Fruit fly (Drosophila melanogaster) whole organism, prepupa: Measurements from ENCODE around the gene CG43057.

Experiments
- Blimp-1 ChIP-seq: fragments of 200-800 bp; sonication (Bioruptor generic); optimal IDR thresholded peaks from 3 replicates; lab custom pipeline; 2017; ENCODE audit warnings: missing biosample characterization, missing genetic modification characterization, mild to moderate bottlenecking, moderate library complexity, missing genetic modification reagents
- CG11762 ChIP-seq: fragments of 200-800 bp; sonication (Bioruptor generic); optimal IDR thresholded peaks from 3 replicates; lab custom pipeline; 2016; ENCODE audit warnings: missing biosample characterization, missing genetic modification characterization; ENCODE audit not compliant: insufficient read depth
- CG11902 ChIP-seq: fragments of 200-800 bp; sonication (Bioruptor generic); optimal IDR thresholded peaks from 3 replicates; lab custom pipeline; 2016; ENCODE audit warnings: missing biosample characterization, missing genetic modification characterization
- CG15336 ChIP-seq: fragments of 200-800 bp; sonication (Bioruptor generic); IDR thresholded peaks from 2 replicates; pipeline ENCODE4 v1.3.6; 2022; ENCODE audit warnings: missing biosample characterization, missing genetic modification characterization
- CG1621 ChIP-seq: fragments of 200-800 bp; sonication (Bioruptor generic); optimal IDR thresholded peaks from 3 replicates; lab custom pipeline; 2018; ENCODE audit warnings: missing biosample characterization, mild to moderate bottlenecking, missing genetic modification characterization
- CG16779 ChIP-seq: fragments of 200-800 bp; sonication (Bioruptor generic); optimal IDR thresholded peaks from 3 replicates; lab custom pipeline; 2017; ENCODE audit warnings: missing biosample characterization, mild to moderate bottlenecking, missing genetic modification characterization
- CG3032 ChIP-seq: fragments of 200-800 bp; optimal IDR thresholded peaks from 2 replicates; lab custom pipeline; 2019; ENCODE audit warnings: missing biosample characterization, mild to moderate bottlenecking, missing genetic modification characterization, moderate library complexity
- CG32006 ChIP-seq: fragments of 200-800 bp; sonication (Bioruptor generic); optimal IDR thresholded peaks from 3 replicates; lab custom pipeline; 2017; ENCODE audit warnings: missing biosample characterization, mild to moderate bottlenecking, missing genetic modification characterization
- CG3919 ChIP-seq: fragments of 200-800 bp; sonication (Bioruptor generic); optimal IDR thresholded peaks from 3 replicates; lab custom pipeline; 2016; ENCODE audit warnings: missing biosample characterization, missing genetic modification characterization
- CG4318 ChIP-seq: fragments of 200-800 bp; sonication (Bioruptor generic); optimal IDR thresholded peaks from 3 replicates; lab custom pipeline; 2017; ENCODE audit warnings: missing biosample characterization, mild to moderate bottlenecking, missing genetic modification characterization
- CG6163 ChIP-seq: fragments of 200-800 bp; sonication (Bioruptor generic); IDR thresholded peaks from 3 replicates; pipeline ENCODE4 v1.3.6; 2022; ENCODE audit warnings: missing biosample characterization, missing genetic modification characterization
- CG6276 ChIP-seq: fragments of 200-800 bp; sonication (Bioruptor generic); optimal IDR thresholded peaks from 2 replicates; lab custom pipeline; 2017; ENCODE audit warnings: missing biosample characterization, mild to moderate bottlenecking, missing genetic modification characterization
- CG6792 ChIP-seq: fragments of 200-800 bp; sonication (Bioruptor generic); optimal IDR thresholded peaks from 3 replicates; lab custom pipeline; 2016; ENCODE audit warnings: missing biosample characterization, missing genetic modification characterization
- CG6808 ChIP-seq: fragments of 200-800 bp; sonication (Bioruptor generic); optimal IDR thresholded peaks from 3 replicates; lab custom pipeline; 2017; ENCODE audit warnings: missing biosample characterization, missing genetic modification characterization, mild to moderate bottlenecking, moderate library complexity, missing genetic modification reagents
- CG6854 ChIP-seq: fragments of 200-800 bp; sonication (Bioruptor generic); optimal IDR thresholded peaks from 2 replicates; lab custom pipeline; 2017; ENCODE audit warnings: missing biosample characterization, mild to moderate bottlenecking, missing genetic modification characterization
- CG7368 ChIP-seq: fragments of 200-800 bp; sonication (Bioruptor generic); optimal IDR thresholded peaks from 3 replicates; lab custom pipeline; 2016; ENCODE audit warnings: missing biosample characterization, missing genetic modification characterization
- CG8119 ChIP-seq: fragments of 200-800 bp; sonication (Bioruptor generic); IDR thresholded peaks from 3 replicates; pipeline ENCODE4 v1.3.6; 2022; ENCODE audit warnings: missing biosample characterization, missing genetic modification characterization
- CG9139 ChIP-seq: fragments of 200-800 bp; sonication (Bioruptor generic); optimal IDR thresholded peaks from 3 replicates; lab custom pipeline; 2017; ENCODE audit warnings: missing biosample characterization, mild to moderate bottlenecking, missing genetic modification characterization
- Eip78C ChIP-seq: fragments of 200-800 bp; sonication (Bioruptor generic); peaks from one replicate; lab custom pipeline; 2016; ENCODE audit warnings: missing biosample characterization, missing genetic modification characterization
- Ets21C ChIP-seq: fragments of 200-800 bp; sonication (Bioruptor generic); optimal IDR thresholded peaks from 3 replicates; lab custom pipeline; 2016; ENCODE audit warnings: missing biosample characterization, missing genetic modification characterization
- Ets96B ChIP-seq: fragments of 200-800 bp; optimal IDR thresholded peaks from 2 replicates; lab custom pipeline; 2019; ENCODE audit warnings: missing biosample characterization, mild to moderate bottlenecking, missing genetic modification characterization, moderate library complexity
- Hr39 ChIP-seq: fragments of 200-800 bp; sonication (Bioruptor generic); optimal IDR thresholded peaks from 2 replicates; lab custom pipeline; 2016; ENCODE audit warnings: missing biosample characterization, missing genetic modification characterization
- Hr4 ChIP-seq: fragments of 200-800 bp; sonication (Bioruptor generic); optimal IDR thresholded peaks from 3 replicates; lab custom pipeline; 2016; ENCODE audit warnings: missing biosample characterization, missing genetic modification characterization
- Lpt ChIP-seq: fragments of 200-800 bp; sonication (Bioruptor generic); optimal IDR thresholded peaks from 3 replicates; lab custom pipeline; 2016; ENCODE audit warnings: missing biosample characterization, missing genetic modification characterization
- Met ChIP-seq: fragments of 200-800 bp; sonication (Bioruptor generic); optimal IDR thresholded peaks from 3 replicates; lab custom pipeline; 2016; ENCODE audit warnings: missing biosample characterization, missing genetic modification characterization
- OdsH ChIP-seq: fragments of 200-800 bp; sonication (Bioruptor generic); optimal IDR thresholded peaks from 3 replicates; lab custom pipeline; 2016; ENCODE audit warnings: missing biosample characterization, missing genetic modification characterization
- Smox ChIP-seq: fragments of 200-800 bp; sonication (Bioruptor generic); optimal IDR thresholded peaks from 3 replicates; lab custom pipeline; 2016; ENCODE audit warnings: missing biosample characterization, missing genetic modification characterization
- Sox102F ChIP-seq: fragments of 200-800 bp; sonication (Bioruptor generic); optimal IDR thresholded peaks from 2 replicates; lab custom pipeline; 2016; ENCODE audit warnings: missing biosample characterization, mild to moderate bottlenecking, missing genetic modification characterization
- Sox15 ChIP-seq: fragments of 200-800 bp; sonication (Bioruptor generic); optimal IDR thresholded peaks from 3 replicates; lab custom pipeline; 2016; ENCODE audit warnings: missing biosample characterization, missing genetic modification characterization
- achi ChIP-seq: fragments of 200-800 bp; sonication (Bioruptor generic); optimal IDR thresholded peaks from 3 replicates; lab custom pipeline; 2016; ENCODE audit warnings: missing biosample characterization, missing genetic modification characterization
- acj6 ChIP-seq: fragments of 200-800 bp; sonication (Bioruptor generic); optimal IDR thresholded peaks from 3 replicates; lab custom pipeline; 2016; ENCODE audit warnings: missing biosample characterization, missing genetic modification characterization
- cyc ChIP-seq: fragments of 200-800 bp; sonication (Bioruptor generic); optimal IDR thresholded peaks from 3 replicates; lab custom pipeline; 2016; ENCODE audit warnings: missing biosample characterization, missing genetic modification characterization
- eg ChIP-seq: fragments of 200-800 bp; sonication (Bioruptor generic); IDR thresholded peaks from 3 replicates; pipeline ENCODE4 v1.3.6; 2022; ENCODE audit warnings: missing biosample characterization, missing genetic modification characterization
- fd59A ChIP-seq: fragments of 200-800 bp; sonication (Bioruptor generic); optimal IDR thresholded peaks from 2 replicates; lab custom pipeline; 2017; ENCODE audit warnings: missing biosample characterization, mild to moderate bottlenecking, missing genetic modification characterization, missing genetic modification reagents
- fd85E ChIP-seq: fragments of 200-800 bp; sonication (Bioruptor generic); optimal IDR thresholded peaks from 3 replicates; lab custom pipeline; 2016; ENCODE audit warnings: missing biosample characterization, missing genetic modification characterization
- fkh ChIP-seq: fragments of 200-800 bp; sonication (Bioruptor generic); optimal IDR thresholded peaks from 3 replicates; lab custom pipeline; 2017; ENCODE audit warnings: missing biosample characterization, mild to moderate bottlenecking, missing genetic modification characterization, moderate library complexity
- lz ChIP-seq: fragments of 200-800 bp; sonication (Bioruptor generic); optimal IDR thresholded peaks from 3 replicates; lab custom pipeline; 2016; ENCODE audit warnings: missing biosample characterization, missing genetic modification characterization
- pdm3 ChIP-seq: fragments of 200-800 bp; sonication (Bioruptor generic); optimal IDR thresholded peaks from 3 replicates; lab custom pipeline; 2016; ENCODE audit warnings: missing biosample characterization, missing genetic modification characterization
- spab ChIP-seq: fragments of 200-800 bp; sonication (Bioruptor generic); optimal IDR thresholded peaks from 2 replicates; lab custom pipeline; 2017; ENCODE audit warnings: missing biosample characterization, mild to moderate bottlenecking, missing genetic modification characterization, missing genetic modification reagents
- ss ChIP-seq, 2 experiments: fragments of 200-800 bp; sonication (Bioruptor generic); optimal IDR thresholded peaks; 2 replicates in 1 of 2; 3 replicates in 1 of 2; lab custom pipeline; 2017 to 2018; ENCODE audit warnings: mild to moderate bottlenecking in 2 of 2, missing biosample characterization in 2 of 2, missing genetic modification characterization in 2 of 2, moderate library complexity in 1 of 2
- svp ChIP-seq: fragments of 200-800 bp; sonication (Bioruptor generic); peaks from one replicate; lab custom pipeline; 2016; ENCODE audit warnings: missing biosample characterization, missing genetic modification characterization
- vri ChIP-seq: fragments of 200-800 bp; sonication (Bioruptor generic); optimal IDR thresholded peaks from 3 replicates; lab custom pipeline; 2016; ENCODE audit warnings: missing biosample characterization, mild to moderate bottlenecking, missing genetic modification characterization

The CG43057 gene

DNA sequence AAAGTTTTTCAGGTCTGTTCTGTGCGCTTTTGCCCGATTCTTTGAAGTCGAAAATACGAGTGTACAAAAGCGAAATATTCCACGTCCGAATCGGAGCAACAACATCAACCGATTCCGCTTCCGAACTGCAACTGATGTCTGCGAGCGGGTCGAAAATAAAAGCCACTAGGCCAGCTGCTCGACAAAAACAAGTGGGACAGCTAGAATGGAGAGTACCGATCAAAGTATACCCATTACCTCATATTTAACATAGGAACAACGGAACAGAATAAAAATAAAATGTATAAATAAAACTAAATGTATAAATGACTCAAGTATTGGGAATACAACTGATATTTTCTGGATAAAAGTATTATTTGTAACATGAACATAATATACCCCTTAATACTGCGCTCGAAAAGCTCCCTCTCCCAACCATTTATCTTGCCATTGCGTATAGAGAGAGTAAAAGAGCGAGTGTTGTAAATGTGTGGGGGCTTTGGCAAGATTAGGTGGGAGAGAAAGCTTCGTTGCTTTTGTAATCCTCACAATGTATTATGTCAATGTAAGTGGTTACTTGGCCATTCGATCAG, 38.7 kb downstream of the CG43057 start, which contains the start of gene SLC5A11 (continued):
- TF ChIP-seq CG9139 (GFP tag; lab: Kevin White, UChicago) = peak; percentile 99
- TF ChIP-seq Lpt = peak; percentile 84
- TF ChIP-seq OdsH = peak; percentile 97
- peak; percentile 86 for TF ChIP-seq Hr39 (GFP tag; lab: Kevin White, UChicago)
- peak; percentile 94 for TF ChIP-seq spab (GFP tag; lab: Kevin White, UChicago)
- peak; percentile 100 for TF ChIP-seq CG6163 (GFP tag; lab: Robert Waterston, UW)
- peak; percentile 99 for TF ChIP-seq CG8119 (GFP tag; lab: Robert Waterston, UW)
- peak; percentile 100 for TF ChIP-seq CG3919 (GFP tag; lab: Kevin White, UChicago)
- TF ChIP-seq cyc (GFP tag; lab: Kevin White, UChicago) = peak; percentile 99
- TF ChIP-seq fd59A (GFP tag; lab: Kevin White, UChicago) = peak; percentile 89
- peak; percentile 94 for TF ChIP-seq CG6792 (GFP tag; lab: Kevin White, UChicago)
- peak; percentile 93 for TF ChIP-seq pdm3
- peak; percentile 96 for TF ChIP-seq Smox
- peak; percentile 85 for TF ChIP-seq CG1621 (tag; lab: Kevin White, UChicago)
- peak; percentile 99 to 100 for TF ChIP-seq ss (GFP tag; optimal IDR thresholded peaks at IDR 0.05; lab: Kevin White, UChicago)
- peak; percentile 87 for TF ChIP-seq Hr4 (GFP tag; lab: Kevin White, UChicago)
- peak; percentile 87 for TF ChIP-seq Blimp-1 (GFP tag; lab: Kevin White, UChicago)
- peak; percentile 94 for TF ChIP-seq Sox102F
- no peak for TF ChIP-seq Ets21C (GFP tag; lab: Kevin White, UChicago)
- TF ChIP-seq acj6 (GFP tag; lab: Kevin White, UChicago) = peak; percentile 87
- TF ChIP-seq CG7368 (GFP tag; lab: Kevin White, UChicago) = peak; percentile 99
- peak; percentile 97 for TF ChIP-seq CG11762
- peak; percentile 79 for TF ChIP-seq Ets96B
- peak; percentile 99 for TF ChIP-seq CG11902 (GFP tag; lab: Kevin White, UChicago)

DNA sequence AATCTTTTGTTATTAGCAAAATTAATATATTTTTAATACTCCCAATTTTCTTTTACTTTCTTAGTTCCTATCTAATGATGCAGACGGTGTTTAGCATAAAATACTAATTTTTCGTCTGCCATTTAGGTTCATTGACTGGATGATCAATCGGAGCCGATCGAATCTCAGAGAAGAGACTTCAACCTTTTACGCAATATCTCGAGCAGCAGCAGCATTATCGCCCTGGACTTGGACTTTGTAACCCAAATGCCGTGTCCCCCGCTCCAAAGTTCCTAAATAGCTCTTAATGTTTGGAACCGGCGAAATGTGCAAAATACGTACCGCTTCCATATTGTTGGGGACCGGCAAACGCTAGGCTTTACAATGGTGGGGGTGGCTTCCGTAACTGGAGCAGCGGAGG, 39.4 kb downstream of the CG43057 start:
- TF ChIP-seq svp (GFP tag; lab: Kevin White, UChicago) = peak; percentile 66
- peak; percentile 26 for TF ChIP-seq CG6276
- TF ChIP-seq CG6808 (GFP tag; lab: Kevin White, UChicago) = peak; percentile 19
- no peak for TF ChIP-seq vri
- no peak for TF ChIP-seq CG1621 (tag; lab: Kevin White, UChicago)
- peak in 1 of 2 experiments; percentile 35 for TF ChIP-seq ss (GFP tag; optimal IDR thresholded peaks at IDR 0.05; lab: Kevin White, UChicago)
- TF ChIP-seq CG6854 = no peak
- no peak for TF ChIP-seq CG3032 (tag; lab: Kevin White, UChicago)
- no peak for TF ChIP-seq CG9139 (GFP tag; lab: Kevin White, UChicago)
- TF ChIP-seq Sox15 (GFP tag; lab: Kevin White, UChicago) = no peak
- TF ChIP-seq fd85E (GFP tag; lab: Kevin White, UChicago) = no peak
- TF ChIP-seq CG6163 (GFP tag; lab: Robert Waterston, UW) = no peak
- no peak for TF ChIP-seq CG11902 (GFP tag; lab: Kevin White, UChicago)
- TF ChIP-seq, all 60 proteins: peak for 4

dm6 chr2L:8203748-8204147, 40.1 kb downstream of the CG43057 start:
- TF ChIP-seq fkh (GFP tag; lab: Kevin White, UChicago) (peak; percentile 3), pdm3 (no peak)

dm6 chr2L:8202569-8202968, 41.2 kb downstream of the CG43057 start:
- TF ChIP-seq Sox102F (no peak), ss (GFP tag; optimal IDR thresholded peaks at IDR 0.05; lab: Kevin White, UChicago) (no peak), CG16779 (tag; lab: Kevin White, UChicago) (no peak), achi (GFP tag; lab: Kevin White, UChicago) (no peak), Smox (no peak), Met (GFP tag; lab: Kevin White, UChicago) (no peak), CG15336 (GFP tag; lab: Robert Waterston, UW) (no peak), cyc (GFP tag; lab: Kevin White, UChicago) (no peak), Blimp-1 (GFP tag; lab: Kevin White, UChicago) (no peak), Eip78C (GFP tag; lab: Kevin White, UChicago) (no peak), fkh (GFP tag; lab: Kevin White, UChicago) (no peak), CG6854 (no peak), fd59A (GFP tag; lab: Kevin White, UChicago) (no peak), fd85E (GFP tag; lab: Kevin White, UChicago) (no peak), eg (GFP tag; lab: Robert Waterston, UW) (no peak; the same call in 2 of the 3 replicates), lz (GFP tag; lab: Kevin White, UChicago) (no peak), Lpt (no peak), CG4318 (GFP tag; lab: Kevin White, UChicago) (no peak), CG32006 (GFP tag; lab: Kevin White, UChicago) (no peak), CG1621 (tag; lab: Kevin White, UChicago) (no peak)
- TF ChIP-seq, all 60 proteins: peak for 0
